Worm (Caenorhabditis elegans) whole organism, L1 larva: ENCODE results near the gene abhd-3.1.
A peak's percentile ranks its signal among the peaks of the same experiment; 100 is the strongest.

Experiments used
- C04F5.9 ChIP-seq: sonication (generic microtip); optimal IDR thresholded peaks from 2 replicates; lab custom pipeline; 2016; ENCODE audit warnings: missing genetic modification characterization, missing compliant biosample characterization
- C16A3.4 ChIP-seq: fragments of 150-350 bp; optimal IDR thresholded peaks from 2 replicates; lab custom pipeline; 2014; ENCODE audit warnings: missing biosample characterization, missing genetic modification characterization
- C34B4.2 ChIP-seq: sonication (generic microtip); optimal IDR thresholded peaks from 2 replicates; lab custom pipeline; 2017; ENCODE audit warnings: mild to moderate bottlenecking, missing genetic modification characterization, missing compliant biosample characterization
- F16B12.6 ChIP-seq: fragments of 150-350 bp; optimal IDR thresholded peaks from 2 replicates; lab custom pipeline; 2014; ENCODE audit warnings: missing biosample characterization, missing genetic modification characterization
- Y116A8C.19 ChIP-seq: sonication (generic microtip); optimal IDR thresholded peaks from 2 replicates; lab custom pipeline; 2016; ENCODE audit warnings: missing compliant biosample characterization, missing genetic modification characterization, borderline replicate concordance
- aha-1 ChIP-seq: fragments of 150-350 bp; optimal IDR thresholded peaks from 2 replicates; lab custom pipeline; 2014; ENCODE audit warnings: missing biosample characterization, missing genetic modification characterization
- alr-1 ChIP-seq: fragments of 200-800 bp; sonication (Bioruptor generic); optimal IDR thresholded peaks from 2 replicates; lab custom pipeline; 2018; ENCODE audit warnings: borderline replicate concordance, mild to moderate bottlenecking, missing genetic modification characterization, missing compliant biosample characterization
- aly-2 ChIP-seq: fragments of 150-350 bp; optimal IDR thresholded peaks from 2 replicates; lab custom pipeline; 2014; ENCODE audit warnings: missing biosample characterization, missing genetic modification characterization
- blmp-1 ChIP-seq: fragments of 150-350 bp; optimal IDR thresholded peaks from 2 replicates; lab custom pipeline; 2014; ENCODE audit warnings: missing biosample characterization, missing genetic modification characterization
- ceh-8 ChIP-seq: fragments of 200-800 bp; sonication (Bioruptor generic); optimal IDR thresholded peaks from 2 replicates; lab custom pipeline; 2018; ENCODE audit warnings: mild to moderate bottlenecking, missing genetic modification characterization, moderate library complexity, missing compliant biosample characterization
- ceh-82 ChIP-seq, 3 experiments: fragments of 150-350 bp in 1 of 3; sonication (generic microtip) in 2 of 3; optimal IDR thresholded peaks; 2 replicates each; lab custom pipeline; 2014 to 2017; ENCODE audit warnings: missing biosample characterization in 3 of 3, missing genetic modification characterization in 3 of 3
- dpl-1 ChIP-seq, 3 experiments: fragments of 150-350 bp in 2 of 3; sonication (generic microtip) in 1 of 3; optimal IDR thresholded peaks; 2 replicates each; lab custom pipeline; 2014 to 2017; ENCODE audit warnings: missing biosample characterization in 3 of 3, missing genetic modification characterization in 3 of 3, missing genetic modification reagents in 3 of 3
- dsc-1 ChIP-seq: sonication (generic microtip); optimal IDR thresholded peaks from 2 replicates; lab custom pipeline; 2016; ENCODE audit warnings: mild to moderate bottlenecking, missing genetic modification characterization, missing compliant biosample characterization
- efl-1 ChIP-seq, 4 experiments: fragments of 150-350 bp; optimal IDR thresholded peaks in 3 of 4; peaks in 1 of 4; 1 replicate in 1 of 4; 2 replicates in 3 of 4; lab custom pipeline; 2014; ENCODE audit warnings: missing biosample characterization in 2 of 4, missing genetic modification characterization in 2 of 4, missing genetic modification reagents in 2 of 4
- fkh-10 ChIP-seq: sonication (generic microtip); optimal IDR thresholded peaks from 2 replicates; lab custom pipeline; 2017; ENCODE audit warnings: missing biosample characterization, missing genetic modification reagents, missing genetic modification characterization
- fkh-8 ChIP-seq: sonication (generic microtip); optimal IDR thresholded peaks from 2 replicates; lab custom pipeline; 2016; ENCODE audit warnings: mild to moderate bottlenecking, missing genetic modification characterization, missing compliant biosample characterization
- hlh-17 ChIP-seq: fragments of 200-800 bp; sonication (Bioruptor generic); optimal IDR thresholded peaks from 2 replicates; lab custom pipeline; 2018; ENCODE audit warnings: missing genetic modification characterization, mild to moderate bottlenecking, missing compliant biosample characterization, moderate library complexity, borderline replicate concordance
- hlh-4 ChIP-seq: sonication (generic microtip); optimal IDR thresholded peaks from 2 replicates; lab custom pipeline; 2016; ENCODE audit warnings: mild to moderate bottlenecking, missing genetic modification characterization, missing compliant biosample characterization
- hpl-2 ChIP-seq: fragments of 150-350 bp; optimal IDR thresholded peaks from 2 replicates; lab custom pipeline; 2014; ENCODE audit warnings: missing biosample characterization, missing genetic modification reagents, missing genetic modification characterization
- irx-1 ChIP-seq: sonication (generic microtip); optimal IDR thresholded peaks from 2 replicates; lab custom pipeline; 2016; ENCODE audit warnings: missing genetic modification characterization, missing compliant biosample characterization
- lin-13 ChIP-seq: fragments of 150-350 bp; optimal IDR thresholded peaks from 2 replicates; lab custom pipeline; 2014; ENCODE audit warnings: missing biosample characterization, missing genetic modification reagents, missing genetic modification characterization
- lin-14 ChIP-seq: fragments of 200-800 bp; sonication (Bioruptor generic); optimal IDR thresholded peaks from 2 replicates; lab custom pipeline; 2018; ENCODE audit warnings: mild to moderate bottlenecking, missing genetic modification characterization, moderate library complexity, missing compliant biosample characterization
- lin-15B ChIP-seq: fragments of 150-350 bp; sonication (generic microtip); optimal IDR thresholded peaks from 3 replicates; lab custom pipeline; 2014; ENCODE audit warnings: missing biosample characterization, missing genetic modification characterization
- lin-39 ChIP-seq: fragments of 150-350 bp; optimal IDR thresholded peaks from 2 replicates; lab custom pipeline; 2014; ENCODE audit warnings: missing biosample characterization, missing genetic modification reagents, missing genetic modification characterization
- lir-3 ChIP-seq: sonication (generic microtip); optimal IDR thresholded peaks from 2 replicates; lab custom pipeline; 2016; ENCODE audit warnings: mild to moderate bottlenecking, missing genetic modification characterization, moderate library complexity, missing compliant biosample characterization; ENCODE audit not compliant: poor library complexity
- mab-9 ChIP-seq: fragments of 200-800 bp; sonication (Bioruptor generic); IDR thresholded peaks from 2 replicates; pipeline ENCODE4 v1.3.6; 2022; ENCODE audit warnings: missing genetic modification reagents, missing genetic modification characterization, missing compliant biosample characterization
- mdl-1 ChIP-seq, 2 experiments: fragments of 150-350 bp; optimal IDR thresholded peaks; 2 replicates each; lab custom pipeline; 2014 to 2017; ENCODE audit warnings: missing biosample characterization in 2 of 2, missing genetic modification characterization in 2 of 2, inconsistent platforms in 1 of 2
- nhr-12 ChIP-seq: sonication (generic microtip); optimal IDR thresholded peaks from 2 replicates; lab custom pipeline; 2017; ENCODE audit warnings: missing biosample characterization, missing genetic modification characterization
- nhr-19 ChIP-seq: fragments of 200-800 bp; sonication (Bioruptor generic); conservative IDR thresholded peaks from 2 replicates; pipeline ENCODE4 v1.3.6; 2022; ENCODE audit warnings: missing genetic modification characterization, missing compliant biosample characterization
- nhr-47 ChIP-seq: sonication (generic microtip); optimal IDR thresholded peaks from 2 replicates; lab custom pipeline; 2016; ENCODE audit warnings: mild to moderate bottlenecking, missing genetic modification characterization, moderate library complexity, missing compliant biosample characterization
- nhr-71 ChIP-seq: sonication (generic microtip); optimal IDR thresholded peaks from 2 replicates; lab custom pipeline; 2016; ENCODE audit warnings: mild to moderate bottlenecking, missing genetic modification characterization, moderate library complexity, missing compliant biosample characterization
- nhr-77 ChIP-seq: fragments of 150-350 bp; optimal IDR thresholded peaks from 2 replicates; lab custom pipeline; 2014; ENCODE audit warnings: missing biosample characterization, missing genetic modification characterization
- nhr-84 ChIP-seq: sonication (generic microtip); optimal IDR thresholded peaks from 2 replicates; lab custom pipeline; 2017; ENCODE audit warnings: missing biosample characterization, missing genetic modification characterization
- snpc-4 ChIP-seq: fragments of 150-350 bp; optimal IDR thresholded peaks from 2 replicates; lab custom pipeline; 2014; ENCODE audit warnings: missing biosample characterization, missing genetic modification characterization
- unc-130 ChIP-seq: fragments of 150-350 bp; optimal IDR thresholded peaks from 2 replicates; lab custom pipeline; 2017; ENCODE audit warnings: missing biosample characterization, missing genetic modification characterization, inconsistent platforms
- unc-30 ChIP-seq: sonication (generic microtip); optimal IDR thresholded peaks from 2 replicates; lab custom pipeline; 2017; ENCODE audit warnings: missing biosample characterization, missing genetic modification characterization
- xbp-1 ChIP-seq: sonication (generic microtip); optimal IDR thresholded peaks from 2 replicates; lab custom pipeline; 2016; ENCODE audit warnings: missing genetic modification characterization, missing compliant biosample characterization
- zag-1 ChIP-seq: fragments of 150-350 bp; optimal IDR thresholded peaks from 2 replicates; lab custom pipeline; 2014; ENCODE audit warnings: missing biosample characterization, missing genetic modification characterization
- ztf-4 ChIP-seq: fragments of 150-350 bp; optimal IDR thresholded peaks from 2 replicates; lab custom pipeline; 2014; ENCODE audit warnings: missing biosample characterization, missing genetic modification characterization

The abhd-3.1 gene

DNA sequence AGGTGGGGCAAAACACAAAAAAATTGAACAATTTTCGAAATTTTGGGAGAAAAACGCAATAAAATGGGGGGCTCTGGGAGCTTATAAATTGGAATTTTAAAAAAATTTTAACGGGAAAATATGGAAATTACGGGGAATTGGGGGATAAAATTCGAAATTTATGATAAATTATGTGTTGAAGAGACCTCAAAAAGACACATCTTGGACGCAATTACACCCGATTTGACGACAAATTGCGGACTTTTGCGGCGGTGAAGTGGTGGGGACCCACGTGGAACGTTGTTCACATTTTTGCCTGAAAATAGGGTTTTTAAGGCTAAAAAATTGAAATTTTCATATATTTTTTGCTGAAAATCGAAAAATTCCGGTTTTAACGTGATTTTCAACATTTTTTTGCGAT is 46.4 kb upstream of the abhd-3.1 start (continued):
- TF ChIP-seq C04F5.9 (tag; lab: Kevin White, UChicago) (no peak), mdl-1 (tag; optimal IDR thresholded peaks at IDR 0.05; lab: Kevin White, UChicago) (peak in 1 of 2 experiments; percentile 22), dpl-1 (GFP tag; optimal IDR thresholded peaks at IDR 0.05; lab: Kevin White, UChicago) (peak in 1 of 3 experiments; percentile 31), dsc-1 (tag; lab: Kevin White, UChicago) (no peak), zag-1 (tag; lab: Kevin White, UChicago) (no peak), alr-1 (tag; lab: Kevin White, UChicago) (no peak), lin-14 (GFP tag; lab: Kevin White, UChicago) (no peak), fkh-8 (tag; lab: Kevin White, UChicago) (no peak), C34B4.2 (no peak), lin-39 (no peak), nhr-77 (tag; lab: Kevin White, UChicago) (no peak)

DNA sequence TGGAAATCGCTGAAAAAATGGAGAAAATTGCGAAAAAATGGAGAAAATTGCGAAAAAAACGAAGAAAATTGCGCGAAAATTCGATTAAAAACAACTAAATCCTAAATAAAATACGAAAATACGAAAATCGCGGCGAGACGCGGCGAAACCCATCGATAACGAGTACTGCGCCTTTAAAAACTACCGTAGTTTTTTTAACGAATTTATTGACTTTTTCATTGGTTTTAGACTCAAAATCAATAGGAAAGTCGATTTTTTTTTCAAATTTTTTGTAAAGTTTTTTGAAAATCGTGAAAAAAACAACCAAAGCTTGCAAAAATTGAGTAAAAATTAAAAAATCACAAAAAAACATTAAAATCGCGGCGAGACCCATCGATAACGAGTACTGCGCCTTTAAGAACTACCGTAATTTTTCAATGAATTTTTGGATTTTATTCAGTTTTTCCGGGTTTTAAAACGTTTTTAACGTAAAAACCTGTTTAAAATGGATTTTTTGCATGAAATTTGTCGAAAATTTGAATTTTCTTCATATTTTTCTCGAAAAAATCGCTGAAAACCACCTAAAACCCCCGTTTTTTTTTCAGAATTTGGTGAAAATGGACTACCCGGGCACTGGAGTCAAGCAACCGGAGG is 39.2 kb upstream of the abhd-3.1 start, which contains the start of the genes chk-2 and Y60A3A.19:
Gene chk-2 (minus strand): TSS at position 51 of the 633 bp plus-strand sequence.
Gene Y60A3A.19 (plus strand): TSS at position 583 of the 633 bp plus-strand sequence.
- TF ChIP-seq irx-1 (no peak), hpl-2 (GFP tag; lab: Kevin White, UChicago) (no peak), lin-39 (no peak), blmp-1 (tag; lab: Kevin White, UChicago) (no peak), hlh-17 (GFP tag; lab: Kevin White, UChicago) (no peak), lin-15B (tag; lab: Kevin White, UChicago) (no peak), efl-1 (optimal IDR thresholded peaks at IDR 0.05; lab: Kevin White, UChicago) (no peak), efl-1 (GFP tag; optimal IDR thresholded peaks at IDR 0.05 in 1 of 2; lab: Kevin White, UChicago) (no peak), Y116A8C.19 (tag; lab: Kevin White, UChicago) (no peak), nhr-71 (no peak), mab-9 (GFP tag; lab: Robert Waterston, UW) (no peak), xbp-1 (no peak), nhr-19 (GFP tag; lab: Robert Waterston, UW) (no peak), lin-13 (GFP tag; lab: Kevin White, UChicago) (no peak), nhr-12 (tag; lab: Kevin White, UChicago) (no peak), lir-3 (no peak), fkh-10 (GFP tag; lab: Kevin White, UChicago) (no peak), snpc-4 (tag; lab: Kevin White, UChicago) (no peak)

ce11 chrV:19922613-19923012 is 32.7 kb upstream of the abhd-3.1 start, which contains the start of gene Y60A3A.16:
Gene Y60A3A.16 (minus strand): TSS chrV:19922713.
- no peak for TF ChIP-seq fkh-8 (tag; lab: Kevin White, UChicago)
- TF ChIP-seq nhr-47 = no peak
- no peak for TF ChIP-seq dpl-1 (GFP tag; optimal IDR thresholded peaks at IDR 0.05; lab: Kevin White, UChicago)
- TF ChIP-seq ceh-82 (tag; optimal IDR thresholded peaks at IDR 0.05; lab: Kevin White, UChicago) = no peak
- TF ChIP-seq C04F5.9 (tag; lab: Kevin White, UChicago) = no peak
- no peak for TF ChIP-seq ztf-4
- TF ChIP-seq lin-13 (GFP tag; lab: Kevin White, UChicago) = no peak
- TF ChIP-seq xbp-1 = no peak
- TF ChIP-seq efl-1 (optimal IDR thresholded peaks at IDR 0.05; lab: Kevin White, UChicago) = no peak
- no peak for TF ChIP-seq efl-1 (GFP tag; optimal IDR thresholded peaks at IDR 0.05 in 1 of 2; lab: Kevin White, UChicago)

DNA sequence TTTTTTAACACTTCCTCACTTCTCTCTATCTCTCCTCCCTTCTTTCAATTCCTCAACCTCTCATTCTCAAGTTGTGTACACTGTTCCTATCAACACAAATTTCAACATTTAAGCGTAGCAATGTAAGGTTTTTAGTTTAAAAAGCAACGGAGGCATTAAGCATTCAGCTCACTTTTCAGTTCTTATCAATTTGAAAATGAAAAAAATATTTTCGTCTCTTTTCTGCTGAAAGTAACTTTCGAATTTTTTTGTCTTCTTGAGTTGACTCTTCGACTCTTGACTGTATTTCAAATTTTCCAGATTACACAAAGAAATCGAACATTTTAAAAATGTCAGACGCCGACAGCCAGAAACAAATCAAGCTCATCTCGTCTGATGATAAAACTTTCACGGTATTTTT is 31.4 kb upstream of the abhd-3.1 start, which contains the start of gene skr-4:
Gene skr-4 (plus strand): TSS at position 301 of the 400 bp plus-strand sequence.
- no peak for TF ChIP-seq hlh-17 (GFP tag; lab: Kevin White, UChicago)
- no peak for TF ChIP-seq mab-9 (GFP tag; lab: Robert Waterston, UW)
- no peak for TF ChIP-seq F16B12.6
- no peak for TF ChIP-seq alr-1 (tag; lab: Kevin White, UChicago)
- no peak for TF ChIP-seq aha-1 (tag; lab: Kevin White, UChicago)
- no peak for TF ChIP-seq nhr-84 (tag; lab: Kevin White, UChicago)
- no peak for TF ChIP-seq nhr-71
- no peak for TF ChIP-seq Y116A8C.19 (tag; lab: Kevin White, UChicago)
- no peak for TF ChIP-seq hlh-4 (tag; lab: Kevin White, UChicago)
- no peak for TF ChIP-seq C16A3.4 (tag; lab: Kevin White, UChicago)
- no peak for TF ChIP-seq ztf-4
- no peak for TF ChIP-seq unc-30 (tag; lab: Kevin White, UChicago)
- TF ChIP-seq lin-13 (GFP tag; lab: Kevin White, UChicago) = no peak
- TF ChIP-seq unc-130 = no peak
- TF ChIP-seq ceh-8 = no peak
- no peak for TF ChIP-seq aly-2
- TF ChIP-seq, all 84 proteins: peak for 0
